Worm (Caenorhabditis elegans): ENCODE measurements around the gene atgp-1.

atgp-1 gene

DNA sequence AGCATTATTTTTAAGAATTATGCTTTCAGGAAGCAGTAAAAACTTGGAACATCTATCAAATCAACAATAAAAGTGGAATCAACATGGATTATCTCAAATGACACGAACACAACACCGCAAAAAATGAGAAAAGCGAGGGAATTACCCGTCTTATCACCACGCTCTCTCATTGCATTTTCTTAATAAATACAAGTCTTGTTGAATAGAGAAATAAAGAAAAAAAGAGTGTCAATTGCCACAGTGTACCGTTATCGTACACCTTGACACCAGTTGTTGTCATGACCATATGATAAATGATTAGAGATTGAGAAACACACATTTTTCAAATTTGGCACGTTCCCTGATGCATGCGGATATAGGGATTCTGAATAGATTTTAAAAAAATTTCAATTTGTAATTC, 5.4 kb upstream of the atgp-1 start:
- no peak for TF ChIP-seq ceh-39 (tag; optimal IDR thresholded peaks at IDR 0.05)
- no peak for TF ChIP-seq ztf-11 (tag; optimal IDR thresholded peaks at IDR 0.05)
- TF ChIP-seq ham-2 (GFP tag; optimal IDR thresholded peaks at IDR 0.05), result no peak
- no peak for TF ChIP-seq sptf-1 (tag; optimal IDR thresholded peaks at IDR 0.05)
- TF ChIP-seq mls-2 (tag; optimal IDR thresholded peaks at IDR 0.05), result no peak

DNA sequence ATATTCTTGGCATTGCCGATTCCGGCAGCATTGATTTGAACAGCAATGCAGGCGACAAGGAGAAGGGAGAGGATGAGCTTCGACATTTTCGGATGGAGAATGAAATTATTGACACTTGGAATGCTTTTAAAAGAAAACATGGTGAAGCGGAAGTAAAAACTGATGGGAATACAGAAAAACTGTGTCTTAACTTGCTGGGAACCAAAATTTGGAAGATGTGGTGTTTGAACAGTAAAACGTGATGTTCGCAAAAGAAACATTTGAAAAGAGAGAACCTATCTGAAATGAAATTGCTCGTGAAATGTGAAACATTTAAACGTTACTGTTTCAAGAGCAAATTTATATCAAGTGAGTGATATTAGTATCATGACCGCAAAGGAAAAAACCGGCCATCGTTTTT, 4.4 kb upstream of the atgp-1 start, which contains the start of gene F26D10.13:
F26D10.13 (minus strand) TSS at position 101 of the 400 bp plus-strand sequence.
- TF ChIP-seq sem-2 (GFP tag; optimal IDR thresholded peaks at IDR 0.05) (no peak), cnd-1 (tag; optimal IDR thresholded peaks at IDR 0.05) (no peak), mab-5 (tag; optimal IDR thresholded peaks at IDR 0.05) (no peak), ham-2 (GFP tag; optimal IDR thresholded peaks at IDR 0.05) (no peak), snpc-4 (tag; optimal IDR thresholded peaks at IDR 0.05) (no peak), nhr-12 (tag; optimal IDR thresholded peaks at IDR 0.05) (no peak), nhr-28 (tag; optimal IDR thresholded peaks at IDR 0.05) (no peak), lin-13 (tag; optimal IDR thresholded peaks at IDR 0.05) (no peak), lin-32 (GFP tag; optimal IDR thresholded peaks at IDR 0.05) (no peak), tbx-8 (GFP tag; optimal IDR thresholded peaks at IDR 0.05) (no peak), elt-1 (tag; optimal IDR thresholded peaks at IDR 0.05; ENCODE audit: borderline replicate concordance, insufficient read depth) (no peak), elt-3 (tag; optimal IDR thresholded peaks at IDR 0.05) (no peak), drap-1 (GFP tag; optimal IDR thresholded peaks at IDR 0.05) (no peak)

- no peak for TF ChIP-seq zip-8 (tag; optimal IDR thresholded peaks at IDR 0.05)
- no peak for TF ChIP-seq bed-3 (GFP tag; optimal IDR thresholded peaks at IDR 0.05)
- no peak for TF ChIP-seq sem-2 (GFP tag; optimal IDR thresholded peaks at IDR 0.05)
- TF ChIP-seq pha-4 (tag; optimal IDR thresholded peaks at IDR 0.05), result no peak
- TF ChIP-seq unc-120 (tag; optimal IDR thresholded peaks at IDR 0.05; ENCODE audit: poor library complexity, severe bottlenecking), result no peak
- TF ChIP-seq tbx-8 (GFP tag; optimal IDR thresholded peaks at IDR 0.05), result no peak
- no peak for TF ChIP-seq unc-62 (GFP tag; optimal IDR thresholded peaks at IDR 0.05)
- no peak for TF ChIP-seq mls-2 (tag; optimal IDR thresholded peaks at IDR 0.05)
- no peak for TF ChIP-seq ceh-83 (GFP tag; optimal IDR thresholded peaks at IDR 0.05)
Measured at ce11 chrIV:17265279-17265678, 3.9 kb upstream of the atgp-1 start, which contains the start of gene str-187. TSS of gene str-187 (plus strand) at chrIV:17265579.

- TF ChIP-seq ceh-43 (GFP tag; optimal IDR thresholded peaks at IDR 0.05) (no peak), pha-4 (tag; optimal IDR thresholded peaks at IDR 0.05) (no peak), sptf-1 (tag; optimal IDR thresholded peaks at IDR 0.05) (no peak), mab-5 (tag; optimal IDR thresholded peaks at IDR 0.05) (no peak), unc-120 (tag; optimal IDR thresholded peaks at IDR 0.05; ENCODE audit: poor library complexity, severe bottlenecking) (no peak), elt-3 (tag; optimal IDR thresholded peaks at IDR 0.05) (no peak), bed-3 (GFP tag; optimal IDR thresholded peaks at IDR 0.05) (no peak), lin-32 (GFP tag; optimal IDR thresholded peaks at IDR 0.05) (no peak), unc-62 (GFP tag; optimal IDR thresholded peaks at IDR 0.05) (no peak), ces-1 (GFP tag; optimal IDR thresholded peaks at IDR 0.05) (no peak), nhr-237 (tag; optimal IDR thresholded peaks at IDR 0.05) (no peak), blmp-1 (tag; optimal IDR thresholded peaks at IDR 0.05) (no peak), ceh-83 (GFP tag; optimal IDR thresholded peaks at IDR 0.05) (no peak), tbx-8 (GFP tag; optimal IDR thresholded peaks at IDR 0.05) (no peak), lsy-2 (tag; optimal IDR thresholded peaks at IDR 0.05) (no peak), lin-13 (tag; optimal IDR thresholded peaks at IDR 0.05) (no peak), ceh-39 (tag; optimal IDR thresholded peaks at IDR 0.05) (no peak), unc-39 (tag; optimal IDR thresholded peaks at IDR 0.05) (no peak)
Measured at ce11 chrIV:17265716-17266115, 3.4 kb upstream of the atgp-1 start.

DNA sequence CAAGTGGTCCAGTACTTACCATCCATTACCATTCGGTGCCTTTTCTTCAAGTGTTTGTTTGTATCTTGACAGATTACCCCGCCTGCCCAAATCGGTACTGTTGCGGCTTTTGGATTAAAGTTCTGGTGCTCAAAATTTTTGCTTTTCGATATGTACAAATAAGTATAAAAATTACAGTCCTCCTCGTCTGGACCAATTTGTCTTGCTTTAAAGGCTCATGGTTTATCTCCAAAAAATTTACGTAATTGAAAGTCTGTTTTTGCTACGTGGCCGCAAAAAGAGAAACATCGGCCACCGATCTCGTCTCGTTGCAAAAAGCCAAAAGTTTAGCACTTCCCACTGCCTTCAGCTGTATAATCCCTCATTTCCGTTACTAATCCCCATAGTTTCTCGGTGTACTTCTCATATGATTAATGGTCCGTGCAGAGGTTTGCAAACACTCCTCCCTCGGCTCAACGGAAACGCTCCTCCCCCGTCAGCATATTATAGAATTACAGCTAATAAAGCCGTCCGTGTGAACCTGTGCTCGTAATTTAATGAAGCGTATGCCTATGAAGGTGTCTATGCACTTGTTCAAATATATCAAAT, 1.7 kb upstream of the atgp-1 start:
- TF ChIP-seq cnd-1 (tag; optimal IDR thresholded peaks at IDR 0.05) (no peak), ces-1 (GFP tag; optimal IDR thresholded peaks at IDR 0.05) (peak; percentile 44), zip-8 (tag; optimal IDR thresholded peaks at IDR 0.05) (no peak), nhr-2 (tag; optimal IDR thresholded peaks at IDR 0.05) (peak; percentile 2)

- TF ChIP-seq unc-62 (GFP tag; optimal IDR thresholded peaks at IDR 0.05) (no peak), ces-1 (GFP tag; optimal IDR thresholded peaks at IDR 0.05) (no peak), pha-4 (tag; optimal IDR thresholded peaks at IDR 0.05) (no peak), snpc-4 (tag; optimal IDR thresholded peaks at IDR 0.05) (no peak), lin-13 (tag; optimal IDR thresholded peaks at IDR 0.05) (no peak), unc-120 (tag; optimal IDR thresholded peaks at IDR 0.05; ENCODE audit: poor library complexity, severe bottlenecking) (no peak), M03D4.4 (tag; optimal IDR thresholded peaks at IDR 0.05) (no peak), hlh-1 (tag; optimal IDR thresholded peaks at IDR 0.05) (no peak), nhr-2 (tag; optimal IDR thresholded peaks at IDR 0.05) (no peak), unc-39 (tag; optimal IDR thresholded peaks at IDR 0.05) (no peak)
Measured at ce11 chrIV:17268069-17268468, 1.1 kb upstream of the atgp-1 start.
